Fruit fly (Drosophila melanogaster): ENCODE data around the gene Pomp.

The Pomp gene

DNA sequence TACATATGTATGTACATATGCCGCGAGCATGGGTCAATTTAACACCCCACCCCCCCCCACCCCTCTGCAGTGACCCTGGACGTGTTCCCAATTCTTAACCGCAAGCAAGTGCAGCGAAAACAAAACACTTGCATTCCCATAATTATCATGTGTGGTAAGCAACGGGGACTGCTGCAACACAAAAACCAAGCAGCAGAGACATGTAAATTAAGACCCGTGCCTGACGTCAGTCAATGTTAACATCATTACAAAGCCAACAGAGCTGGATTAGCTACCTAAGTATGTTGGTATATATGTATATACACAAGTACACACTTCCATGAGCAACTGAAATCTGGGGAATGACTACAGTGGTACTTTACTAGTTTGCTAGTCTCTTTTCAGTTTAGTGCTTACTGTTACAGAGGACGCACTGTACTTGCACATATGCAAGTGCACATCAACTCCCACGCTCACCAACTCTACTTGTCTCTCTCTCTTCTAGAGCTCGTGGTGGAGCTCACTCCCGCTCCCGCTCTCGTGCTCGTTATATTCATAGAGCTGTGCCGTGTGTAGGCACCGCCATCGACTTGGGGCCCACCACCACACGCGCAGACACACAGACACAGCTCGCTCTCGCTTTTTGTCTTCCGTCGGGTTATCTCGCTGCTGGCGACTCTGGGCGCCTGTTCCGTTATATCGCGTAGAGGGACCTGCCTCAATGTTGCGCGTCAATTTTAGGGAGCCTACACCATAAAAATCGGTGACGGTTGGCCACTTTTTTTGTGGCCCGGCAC is 34.0 kb downstream of the Pomp start (continued):
- TF ChIP-seq net (GFP tag; optimal IDR thresholded peaks at IDR 0.05) (no peak), ss (GFP tag; optimal IDR thresholded peaks at IDR 0.05) (peak in 1 of 2 experiments; percentile 46), CG11294 (GFP tag; IDR thresholded peaks at IDR 0.05) (peak; percentile 59), vri (GFP tag; optimal IDR thresholded peaks at IDR 0.05) (peak; percentile 17), Met (GFP tag; optimal IDR thresholded peaks at IDR 0.05) (no peak), Gug (GFP tag; IDR thresholded peaks at IDR 0.05) (peak; percentile 37; the same call in 1 of the 2 replicates), achi (GFP tag; optimal IDR thresholded peaks at IDR 0.05) (no peak), Lpt (GFP tag; optimal IDR thresholded peaks at IDR 0.05) (peak; percentile 14), Hr39 (GFP tag; optimal IDR thresholded peaks at IDR 0.05) (no peak), CG16779 (tag; optimal IDR thresholded peaks at IDR 0.05) (peak; percentile 21), dsx (GFP tag; optimal IDR thresholded peaks at IDR 0.05; ENCODE audit: poor library complexity, severe bottlenecking) (peak; percentile 89), CG6854 (GFP tag; optimal IDR thresholded peaks at IDR 0.05) (no peak), fkh (GFP tag; optimal IDR thresholded peaks at IDR 0.05) (no peak), topi (GFP tag; optimal IDR thresholded peaks at IDR 0.05) (no peak), CG7368 (GFP tag; optimal IDR thresholded peaks at IDR 0.05) (peak; percentile 44), Ets96B (tag; optimal IDR thresholded peaks at IDR 0.05) (no peak), CG11762 (GFP tag; optimal IDR thresholded peaks at IDR 0.05; ENCODE audit: insufficient read depth) (peak; percentile 37)

- TF ChIP-seq Hr39 (GFP tag; optimal IDR thresholded peaks at IDR 0.05) (peak; percentile 38), CG15336 (GFP tag; IDR thresholded peaks at IDR 0.05) (no peak), Ets96B (tag; optimal IDR thresholded peaks at IDR 0.05) (no peak), Met (GFP tag; optimal IDR thresholded peaks at IDR 0.05) (peak; percentile 14), CG11294 (GFP tag; IDR thresholded peaks at IDR 0.05) (0 out of 2 replicates have a peak, but pooled peaks have one; percentile 12), CG10631 (GFP tag; optimal IDR thresholded peaks at IDR 0.05) (no peak), svp (GFP tag) (peak; percentile 84), ss (GFP tag; optimal IDR thresholded peaks at IDR 0.05) (peak in 1 of 2 experiments; percentile 64), Sox14 (GFP tag; optimal IDR thresholded peaks at IDR 0.05) (no peak), achi (GFP tag; optimal IDR thresholded peaks at IDR 0.05) (peak; percentile 11), Hr38 (GFP tag; optimal IDR thresholded peaks at IDR 0.05) (no peak), CG6163 (GFP tag; IDR thresholded peaks at IDR 0.05) (peak; percentile 63), fkh (GFP tag; optimal IDR thresholded peaks at IDR 0.05) (no peak), Ets21C (GFP tag; optimal IDR thresholded peaks at IDR 0.05) (no peak), cyc (GFP tag; optimal IDR thresholded peaks at IDR 0.05) (no peak), lz (GFP tag; optimal IDR thresholded peaks at IDR 0.05) (no peak), topi (GFP tag; optimal IDR thresholded peaks at IDR 0.05) (peak; percentile 25), CG31627 (GFP tag; optimal IDR thresholded peaks at IDR 0.05) (peak; percentile 8), fd59A (GFP tag; optimal IDR thresholded peaks at IDR 0.05) (peak; percentile 9), dsx (GFP tag; optimal IDR thresholded peaks at IDR 0.05; ENCODE audit: poor library complexity, severe bottlenecking) (peak; percentile 71), CG4318 (GFP tag; optimal IDR thresholded peaks at IDR 0.05) (no peak), Smox (GFP tag; optimal IDR thresholded peaks at IDR 0.05) (peak; percentile 10), esn (GFP tag; optimal IDR thresholded peaks at IDR 0.05) (peak; percentile 25), CG6854 (GFP tag; optimal IDR thresholded peaks at IDR 0.05) (peak; percentile 38)
Observed at dm6 chr2L:20822025-20822371, 34.5 kb downstream of the Pomp start.

dm6 chr2L:20822489-20823195 is 35.2 kb downstream of the Pomp start, which contains the start of gene CG9331:
Gene CG9331 (plus strand): TSS chr2L:20822828.
- TF ChIP-seq CG9139 (GFP tag; optimal IDR thresholded peaks at IDR 0.05) (no peak), Ets96B (tag; optimal IDR thresholded peaks at IDR 0.05) (no peak), CG11294 (GFP tag; IDR thresholded peaks at IDR 0.05) (no peak), pdm3 (GFP tag; optimal IDR thresholded peaks at IDR 0.05) (no peak), CG32006 (GFP tag; optimal IDR thresholded peaks at IDR 0.05) (no peak), CG1621 (tag; optimal IDR thresholded peaks at IDR 0.05) (peak; percentile 42), Eip78C (GFP tag) (peak; percentile 81), lz (GFP tag; optimal IDR thresholded peaks at IDR 0.05) (no peak), Blimp-1 (GFP tag; optimal IDR thresholded peaks at IDR 0.05) (peak; percentile 59), CG6163 (GFP tag; IDR thresholded peaks at IDR 0.05) (peak; percentile 56; the same call in 2 of the 3 replicates), eg (GFP tag; IDR thresholded peaks at IDR 0.05) (no peak; the same call in 2 of the 3 replicates), topi (GFP tag; optimal IDR thresholded peaks at IDR 0.05) (no peak), Eip93F (GFP tag; optimal IDR thresholded peaks at IDR 0.05) (peak; percentile 5), dsx (GFP tag; optimal IDR thresholded peaks at IDR 0.05; ENCODE audit: poor library complexity, severe bottlenecking) (no peak), fkh (GFP tag; optimal IDR thresholded peaks at IDR 0.05) (no peak), cyc (GFP tag; optimal IDR thresholded peaks at IDR 0.05) (no peak), CG8632 (GFP tag; optimal IDR thresholded peaks at IDR 0.05) (no peak), Sox102F (GFP tag; optimal IDR thresholded peaks at IDR 0.05) (peak; percentile 39), Sox14 (GFP tag; optimal IDR thresholded peaks at IDR 0.05) (peak; percentile 85), CG15336 (GFP tag; IDR thresholded peaks at IDR 0.05) (peak; percentile 9; the same call in 1 of the 2 replicates), CG16779 (tag; optimal IDR thresholded peaks at IDR 0.05) (no peak), vri (GFP tag; optimal IDR thresholded peaks at IDR 0.05) (peak; percentile 100), CG10631 (GFP tag; optimal IDR thresholded peaks at IDR 0.05) (peak; percentile 39)

Measured in whole organism, prepupa.